Worm (Caenorhabditis elegans) whole organism, early embryonic: ENCODE results near the gene rev-1.

Experiments used
- B0310.2 ChIP-seq: sonication (generic microtip); optimal IDR thresholded peaks from 2 replicates; lab custom pipeline; 2016; ENCODE audit warnings: mild to moderate bottlenecking, missing genetic modification characterization, missing compliant biosample characterization
- F13C5.2 ChIP-seq: sonication (generic microtip); optimal IDR thresholded peaks from 2 replicates; lab custom pipeline; 2017; ENCODE audit warnings: mild to moderate bottlenecking, missing genetic modification characterization, inconsistent platforms, missing compliant biosample characterization
- aly-1 ChIP-seq: sonication (generic microtip); optimal IDR thresholded peaks from 2 replicates; lab custom pipeline; 2016; ENCODE audit warnings: missing genetic modification characterization, missing compliant biosample characterization
- ama-1 ChIP-seq: fragments of 150-350 bp; optimal IDR thresholded peaks from 2 replicates; lab custom pipeline; 2014
- ceh-13 ChIP-seq: fragments of 200-800 bp; sonication (Bioruptor generic); optimal IDR thresholded peaks from 2 replicates; lab custom pipeline; 2018; ENCODE audit warnings: mild to moderate bottlenecking, missing genetic modification characterization, missing compliant biosample characterization
- ceh-36 ChIP-seq: sonication (generic microtip); optimal IDR thresholded peaks from 2 replicates; lab custom pipeline; 2016; ENCODE audit warnings: missing genetic modification characterization, inconsistent platforms, missing compliant biosample characterization
- ets-7 ChIP-seq: sonication (generic microtip); optimal IDR thresholded peaks from 2 replicates; lab custom pipeline; 2016; ENCODE audit warnings: missing genotype, missing genetic modification characterization, missing compliant biosample characterization
- flt-1 ChIP-seq: fragments of 200-800 bp; sonication (Bioruptor generic); IDR thresholded peaks from 2 replicates; pipeline ENCODE4 v1.3.6; 2022; ENCODE audit warnings: missing genetic modification characterization, missing compliant biosample characterization
- hmbx-1 ChIP-seq: sonication (generic microtip); optimal IDR thresholded peaks from 2 replicates; lab custom pipeline; 2016; ENCODE audit warnings: mild to moderate bottlenecking, missing genetic modification characterization, missing compliant biosample characterization
- hmg-4 ChIP-seq: fragments of 200-800 bp; sonication (Bioruptor generic); optimal IDR thresholded peaks from 2 replicates; lab custom pipeline; 2018; ENCODE audit warnings: mild to moderate bottlenecking, missing genetic modification characterization, missing compliant biosample characterization
- hnd-1 ChIP-seq: sonication (generic microtip); optimal IDR thresholded peaks from 2 replicates; lab custom pipeline; 2016; ENCODE audit warnings: missing genetic modification characterization, missing compliant biosample characterization
- pes-1 ChIP-seq: fragments of 200-800 bp; sonication (Bioruptor generic); IDR thresholded peaks from 2 replicates; pipeline ENCODE4 v1.3.6; 2022; ENCODE audit warnings: missing genetic modification reagents, missing genetic modification characterization, missing compliant biosample characterization
- scrt-1 ChIP-seq: fragments of 200-800 bp; sonication (Bioruptor generic); IDR thresholded peaks from 2 replicates; pipeline ENCODE4 v1.3.6; 2022; ENCODE audit warnings: missing genetic modification characterization, missing compliant biosample characterization
- sea-1 ChIP-seq: fragments of 200-800 bp; sonication (Bioruptor generic); conservative IDR thresholded peaks from 2 replicates; pipeline ENCODE4 v1.3.6; 2022; ENCODE audit warnings: missing genetic modification characterization, missing compliant biosample characterization
- tbx-11 ChIP-seq: fragments of 200-800 bp; sonication (Bioruptor generic); IDR thresholded peaks from 2 replicates; pipeline ENCODE4 v1.3.6; 2022; ENCODE audit warnings: missing genetic modification characterization, missing compliant biosample characterization
- tbx-37 ChIP-seq: fragments of 200-800 bp; sonication (Bioruptor generic); conservative IDR thresholded peaks from 2 replicates; pipeline ENCODE4 v1.3.6; 2022; ENCODE audit warnings: missing genetic modification reagents, missing genetic modification characterization, missing compliant biosample characterization
- tra-4 ChIP-seq: sonication (generic microtip); optimal IDR thresholded peaks from 2 replicates; lab custom pipeline; 2017; ENCODE audit warnings: missing genetic modification characterization, missing compliant biosample characterization

rev-1 gene

ce11 chrII:7907539-7907997 lies 7.1 kb downstream of the rev-1 start, which contains the start of gene best-23:
Gene best-23, minus strand, starts transcription at chrII:7907589.
- TF ChIP-seq hnd-1 (no peak), ama-1 (lab: Kevin White, UChicago) (no peak), tbx-11 (GFP tag; lab: Robert Waterston, UW) (no peak), sea-1 (GFP tag; lab: Robert Waterston, UW) (no peak), aly-1 (tag; lab: Kevin White, UChicago) (no peak), hmg-4 (GFP tag; lab: Kevin White, UChicago) (no peak), ets-7 (tag; lab: Kevin White, UChicago) (no peak), hmbx-1 (tag; lab: Kevin White, UChicago) (no peak), ceh-13 (GFP tag; lab: Kevin White, UChicago) (no peak), B0310.2 (no peak), flt-1 (GFP tag; lab: Robert Waterston, UW) (no peak), pes-1 (GFP tag; lab: Robert Waterston, UW) (no peak), scrt-1 (GFP tag; lab: Robert Waterston, UW) (no peak), F13C5.2 (tag; lab: Kevin White, UChicago) (no peak)

- TF ChIP-seq scrt-1 (GFP tag; lab: Robert Waterston, UW) (no peak), B0310.2 (no peak), sea-1 (GFP tag; lab: Robert Waterston, UW) (no peak), tra-4 (tag; lab: Kevin White, UChicago) (no peak), flt-1 (GFP tag; lab: Robert Waterston, UW) (no peak), hmbx-1 (tag; lab: Kevin White, UChicago) (no peak), ama-1 (lab: Kevin White, UChicago) (no peak), tbx-11 (GFP tag; lab: Robert Waterston, UW) (no peak), hnd-1 (no peak), pes-1 (GFP tag; lab: Robert Waterston, UW) (no peak), ceh-13 (GFP tag; lab: Kevin White, UChicago) (no peak), ets-7 (tag; lab: Kevin White, UChicago) (no peak), aly-1 (tag; lab: Kevin White, UChicago) (no peak), tbx-37 (GFP tag; lab: Robert Waterston, UW) (no peak)
These were observed 10.6 kb downstream of the rev-1 start, which contains the start of gene ZK675.4 for ce11 chrII:7911015-7911414. Gene ZK675.4, plus strand, starts transcription at chrII:7911315.

ce11 chrII:7920178-7920577 lies 19.8 kb downstream of the rev-1 start:
- TF ChIP-seq hnd-1, result no peak
- TF ChIP-seq hmg-4 (GFP tag; lab: Kevin White, UChicago), result no peak
- TF ChIP-seq pes-1 (GFP tag; lab: Robert Waterston, UW), result no peak
- TF ChIP-seq ets-7 (tag; lab: Kevin White, UChicago), result no peak
- TF ChIP-seq tra-4 (tag; lab: Kevin White, UChicago), result no peak
- no peak for TF ChIP-seq tbx-11 (GFP tag; lab: Robert Waterston, UW)
- no peak for TF ChIP-seq tbx-37 (GFP tag; lab: Robert Waterston, UW)
- no peak for TF ChIP-seq scrt-1 (GFP tag; lab: Robert Waterston, UW)
- TF ChIP-seq B0310.2, result no peak
- TF ChIP-seq ceh-13 (GFP tag; lab: Kevin White, UChicago), result no peak
- TF ChIP-seq sea-1 (GFP tag; lab: Robert Waterston, UW), result no peak
- TF ChIP-seq flt-1 (GFP tag; lab: Robert Waterston, UW), result no peak
- no peak for TF ChIP-seq hmbx-1 (tag; lab: Kevin White, UChicago)
- no peak for TF ChIP-seq ama-1 (lab: Kevin White, UChicago)
- no peak for TF ChIP-seq F13C5.2 (tag; lab: Kevin White, UChicago)
- TF ChIP-seq ceh-36 (tag; lab: Kevin White, UChicago), result no peak
- TF ChIP-seq aly-1 (tag; lab: Kevin White, UChicago), result no peak

- TF ChIP-seq tbx-11 (GFP tag; lab: Robert Waterston, UW) (no peak), tbx-37 (GFP tag; lab: Robert Waterston, UW) (no peak), ets-7 (tag; lab: Kevin White, UChicago) (no peak), F13C5.2 (tag; lab: Kevin White, UChicago) (no peak), ceh-36 (tag; lab: Kevin White, UChicago) (no peak), aly-1 (tag; lab: Kevin White, UChicago) (no peak), hmbx-1 (tag; lab: Kevin White, UChicago) (no peak), flt-1 (GFP tag; lab: Robert Waterston, UW) (no peak), hmg-4 (GFP tag; lab: Kevin White, UChicago) (no peak), scrt-1 (GFP tag; lab: Robert Waterston, UW) (no peak), ama-1 (lab: Kevin White, UChicago) (no peak), ceh-13 (GFP tag; lab: Kevin White, UChicago) (no peak), B0310.2 (no peak), sea-1 (GFP tag; lab: Robert Waterston, UW) (no peak), hnd-1 (no peak), tra-4 (tag; lab: Kevin White, UChicago) (no peak)
These were observed 20.7 kb downstream of the rev-1 start for ce11 chrII:7921155-7921554.

ce11 chrII:7928600-7928999 lies 28.2 kb downstream of the rev-1 start, which contains the start of gene spv-1:
Gene spv-1, minus strand, starts transcription at chrII:7928700.
- TF ChIP-seq ama-1 (lab: Kevin White, UChicago), result no peak
- no peak for TF ChIP-seq hmbx-1 (tag; lab: Kevin White, UChicago)
- TF ChIP-seq aly-1 (tag; lab: Kevin White, UChicago), result no peak
- TF ChIP-seq tra-4 (tag; lab: Kevin White, UChicago), result no peak
- TF ChIP-seq ceh-13 (GFP tag; lab: Kevin White, UChicago), result no peak
- TF ChIP-seq pes-1 (GFP tag; lab: Robert Waterston, UW), result no peak
- no peak for TF ChIP-seq tbx-37 (GFP tag; lab: Robert Waterston, UW)

ce11 chrII:7930671-7931070 lies 30.2 kb downstream of the rev-1 start:
- TF ChIP-seq hmg-4 (GFP tag; lab: Kevin White, UChicago), result no peak
- no peak for TF ChIP-seq tbx-37 (GFP tag; lab: Robert Waterston, UW)

- TF ChIP-seq hmg-4 (GFP tag; lab: Kevin White, UChicago), result no peak
- no peak for TF ChIP-seq tbx-37 (GFP tag; lab: Robert Waterston, UW)
- TF ChIP-seq hmbx-1 (tag; lab: Kevin White, UChicago), result no peak
- TF ChIP-seq ceh-36 (tag; lab: Kevin White, UChicago), result no peak
- no peak for TF ChIP-seq ama-1 (lab: Kevin White, UChicago)
- TF ChIP-seq pes-1 (GFP tag; lab: Robert Waterston, UW), result no peak
- TF ChIP-seq tra-4 (tag; lab: Kevin White, UChicago), result no peak
- no peak for TF ChIP-seq hnd-1
- TF ChIP-seq ets-7 (tag; lab: Kevin White, UChicago), result no peak
- no peak for TF ChIP-seq tbx-11 (GFP tag; lab: Robert Waterston, UW)
- TF ChIP-seq F13C5.2 (tag; lab: Kevin White, UChicago), result no peak
- TF ChIP-seq aly-1 (tag; lab: Kevin White, UChicago), result no peak
- TF ChIP-seq ceh-13 (GFP tag; lab: Kevin White, UChicago), result no peak
- TF ChIP-seq flt-1 (GFP tag; lab: Robert Waterston, UW), result no peak
These were observed 35.2 kb downstream of the rev-1 start for ce11 chrII:7935622-7936021.
